Worm (Caenorhabditis elegans) whole organism, L4 larva: ENCODE measurements around the gene ZC455.1.
A peak's percentile ranks its signal among the peaks of the same experiment; 100 is the strongest.

Source experiments
- F26F4.8 ChIP-seq: fragments of 200-800 bp; sonication (Bioruptor generic); conservative IDR thresholded peaks from 2 replicates; pipeline ENCODE4 v1.3.6; 2022; ENCODE audit warnings: missing genetic modification characterization, missing compliant biosample characterization
- F37D6.2 ChIP-seq: sonication (generic microtip); optimal IDR thresholded peaks from 2 replicates; lab custom pipeline; 2016; ENCODE audit warnings: mild to moderate bottlenecking, missing genetic modification characterization, missing compliant biosample characterization
- F44E2.7 ChIP-seq: fragments of 200-800 bp; sonication (Bioruptor generic); IDR thresholded peaks from 2 replicates; pipeline ENCODE4 v2.1.2; 2022; ENCODE audit warnings: missing genetic modification characterization, missing compliant biosample characterization
- R02D3.7 ChIP-seq: fragments of 150-350 bp; sonication (generic microtip); optimal IDR thresholded peaks from 3 replicates; lab custom pipeline; 2014; ENCODE audit warnings: missing biosample characterization, missing genetic modification characterization
- T20F7.1 ChIP-seq: fragments of 200-800 bp; sonication (Bioruptor generic); optimal IDR thresholded peaks from 2 replicates; lab custom pipeline; 2018; ENCODE audit warnings: mild to moderate bottlenecking, missing genetic modification characterization, missing compliant biosample characterization
- ZK337.2 ChIP-seq: fragments of 200-800 bp; sonication (Bioruptor generic); IDR thresholded peaks from 2 replicates; pipeline ENCODE4 v1.3.6; 2022; ENCODE audit warnings: missing genetic modification reagents, missing genetic modification characterization, missing compliant biosample characterization
- aha-1 ChIP-seq: fragments of 150-350 bp; peaks from one replicate; lab custom pipeline; 2014; ENCODE audit warnings: missing biosample characterization, missing genetic modification characterization
- aly-2 ChIP-seq: sonication (generic microtip); optimal IDR thresholded peaks from 2 replicates; lab custom pipeline; 2018; ENCODE audit warnings: missing biosample characterization, missing genetic modification characterization
- arid-1 ChIP-seq: fragments of 200-800 bp; sonication (Bioruptor generic); conservative IDR thresholded peaks from 2 replicates; pipeline ENCODE4 v1.3.6; 2022; ENCODE audit warnings: missing genetic modification reagents, missing genetic modification characterization, missing compliant biosample characterization
- ceh-28 ChIP-seq: fragments of 150-350 bp; optimal IDR thresholded peaks from 2 replicates; lab custom pipeline; 2014; ENCODE audit warnings: missing biosample characterization, missing genetic modification reagents, missing genetic modification characterization
- ces-1 ChIP-seq: fragments of 150-350 bp; sonication (generic microtip); optimal IDR thresholded peaks from 4 replicates; lab custom pipeline; 2014; ENCODE audit warnings: missing biosample characterization, missing genetic modification reagents, missing genetic modification characterization
- cey-2 ChIP-seq: sonication (generic microtip); optimal IDR thresholded peaks from 3 replicates; lab custom pipeline; 2017; ENCODE audit warnings: missing genetic modification characterization, mild to moderate bottlenecking, missing compliant biosample characterization, antibody characterized with exemption, borderline replicate concordance; ENCODE audit not compliant: insufficient read depth
- daf-16 ChIP-seq, 3 experiments: sonication (generic microtip); optimal IDR thresholded peaks; 2 replicates each; lab custom pipeline; 2016 to 2017; ENCODE audit warnings: missing genetic modification characterization in 3 of 3, missing genetic modification reagents in 3 of 3, mild to moderate bottlenecking in 2 of 3, missing compliant biosample characterization in 2 of 3, missing biosample characterization in 1 of 3, moderate library complexity in 1 of 3
- dmd-6 ChIP-seq: fragments of 200-800 bp; sonication (Bioruptor generic); IDR thresholded peaks from 2 replicates; pipeline ENCODE4 v1.3.6; 2022; ENCODE audit warnings: missing genetic modification reagents, missing genetic modification characterization, missing compliant biosample characterization
- dmd-8 ChIP-seq: fragments of 200-800 bp; sonication (Bioruptor generic); IDR thresholded peaks from 2 replicates; pipeline ENCODE4 v1.3.6; 2022; ENCODE audit warnings: missing genetic modification characterization, missing compliant biosample characterization
- dmd-9 ChIP-seq: fragments of 200-800 bp; sonication (Bioruptor generic); IDR thresholded peaks from 2 replicates; pipeline ENCODE4 v1.3.6; 2022; ENCODE audit warnings: missing genetic modification reagents, missing genetic modification characterization, missing compliant biosample characterization
- dpl-1 ChIP-seq: fragments of 150-350 bp; optimal IDR thresholded peaks from 2 replicates; lab custom pipeline; 2014; ENCODE audit warnings: missing biosample characterization, missing genetic modification reagents, missing genetic modification characterization
- dve-1 ChIP-seq: sonication (generic microtip); optimal IDR thresholded peaks from 2 replicates; lab custom pipeline; 2017; ENCODE audit warnings: antibody characterized with exemption, mild to moderate bottlenecking, missing genetic modification characterization, missing compliant biosample characterization; ENCODE audit not compliant: insufficient read depth
- egl-43 ChIP-seq: fragments of 200-800 bp; sonication (Bioruptor generic); IDR thresholded peaks from 2 replicates; pipeline ENCODE4 v1.3.6; 2022; ENCODE audit warnings: missing genetic modification reagents, missing genetic modification characterization, missing compliant biosample characterization
- gei-8 ChIP-seq: fragments of 200-800 bp; sonication (Bioruptor generic); optimal IDR thresholded peaks from 2 replicates; lab custom pipeline; 2018; ENCODE audit warnings: mild to moderate bottlenecking, missing genetic modification characterization, missing compliant biosample characterization
- hlh-11 ChIP-seq: fragments of 200-800 bp; sonication (Bioruptor generic); optimal IDR thresholded peaks from 2 replicates; lab custom pipeline; 2018; ENCODE audit warnings: mild to moderate bottlenecking, missing genetic modification characterization, missing compliant biosample characterization
- hlh-30 ChIP-seq: sonication (generic microtip); optimal IDR thresholded peaks from 2 replicates; lab custom pipeline; 2017; ENCODE audit warnings: antibody characterized with exemption, mild to moderate bottlenecking, missing genetic modification characterization, missing compliant biosample characterization; ENCODE audit not compliant: insufficient read depth
- jun-1 ChIP-seq: fragments of 150-350 bp; optimal IDR thresholded peaks from 2 replicates; lab custom pipeline; 2014; ENCODE audit warnings: missing biosample characterization, missing genetic modification reagents, missing genetic modification characterization
- lin-15B ChIP-seq: fragments of 150-350 bp; sonication (generic microtip); optimal IDR thresholded peaks from 3 replicates; lab custom pipeline; 2014; ENCODE audit warnings: missing biosample characterization, missing genetic modification characterization
- lin-38 ChIP-seq: fragments of 200-800 bp; sonication (Bioruptor generic); IDR thresholded peaks from 2 replicates; pipeline ENCODE4 v1.3.6; 2022; ENCODE audit warnings: missing genetic modification reagents, missing genetic modification characterization, missing compliant biosample characterization
- lsy-2 ChIP-seq, 2 experiments: fragments of 150-350 bp in 1 of 2; sonication (generic microtip) in 1 of 2; optimal IDR thresholded peaks; 2 replicates each; lab custom pipeline; 2014 to 2017; ENCODE audit warnings: missing biosample characterization in 2 of 2, missing genetic modification characterization in 2 of 2
- madf-5 ChIP-seq, 2 experiments: fragments of 200-800 bp; sonication (Bioruptor generic); IDR thresholded peaks; 2 replicates each; pipeline ENCODE4 v1.3.6; 2022; ENCODE audit warnings: missing compliant biosample characterization in 2 of 2, missing genetic modification characterization in 2 of 2
- nhr-10 ChIP-seq: fragments of 150-350 bp; optimal IDR thresholded peaks from 2 replicates; lab custom pipeline; 2014; ENCODE audit warnings: missing biosample characterization, missing genetic modification characterization
- nhr-102 ChIP-seq: sonication (generic microtip); optimal IDR thresholded peaks from 2 replicates; lab custom pipeline; 2016; ENCODE audit warnings: mild to moderate bottlenecking, missing genetic modification characterization, moderate library complexity, missing compliant biosample characterization
- nhr-11 ChIP-seq: fragments of 150-350 bp; optimal IDR thresholded peaks from 2 replicates; lab custom pipeline; 2014; ENCODE audit warnings: missing biosample characterization, missing genetic modification characterization
- nhr-111 ChIP-seq: fragments of 200-800 bp; sonication (Bioruptor generic); optimal IDR thresholded peaks from 2 replicates; lab custom pipeline; 2018; ENCODE audit warnings: mild to moderate bottlenecking, missing genetic modification characterization, missing compliant biosample characterization
- nhr-237 ChIP-seq: sonication (generic microtip); optimal IDR thresholded peaks from 2 replicates; lab custom pipeline; 2017; ENCODE audit warnings: missing biosample characterization, missing genetic modification characterization
- nhr-6 ChIP-seq: fragments of 150-350 bp; optimal IDR thresholded peaks from 2 replicates; lab custom pipeline; 2014; ENCODE audit warnings: missing biosample characterization, missing genetic modification characterization
- nhr-76 ChIP-seq: fragments of 150-350 bp; optimal IDR thresholded peaks from 2 replicates; lab custom pipeline; 2014; ENCODE audit warnings: missing biosample characterization, missing genetic modification characterization
- set-16 ChIP-seq: fragments of 200-800 bp; sonication (Bioruptor generic); IDR thresholded peaks from 2 replicates; pipeline ENCODE4 v1.3.6; 2022; ENCODE audit warnings: missing genetic modification reagents, missing genetic modification characterization, missing compliant biosample characterization
- snpc-1.2 ChIP-seq: fragments of 200-800 bp; sonication (Bioruptor generic); IDR thresholded peaks from 2 replicates; pipeline ENCODE4 v1.3.6; 2022; ENCODE audit warnings: missing genetic modification reagents, missing genetic modification characterization, missing compliant biosample characterization
- spr-3 ChIP-seq: fragments of 200-800 bp; sonication (Bioruptor generic); optimal IDR thresholded peaks from 2 replicates; lab custom pipeline; 2018; ENCODE audit warnings: mild to moderate bottlenecking, missing genetic modification characterization, missing compliant biosample characterization
- tag-97 ChIP-seq: fragments of 200-800 bp; sonication (Bioruptor generic); IDR thresholded peaks from 2 replicates; pipeline ENCODE4 v1.3.6; 2022; ENCODE audit warnings: missing genetic modification characterization, missing compliant biosample characterization
- tra-1 ChIP-seq: fragments of 200-800 bp; sonication (Bioruptor generic); IDR thresholded peaks from 2 replicates; pipeline ENCODE4 v1.3.6; 2022; ENCODE audit warnings: missing genetic modification reagents, missing genetic modification characterization, missing compliant biosample characterization
- unc-39 ChIP-seq: sonication (generic microtip); optimal IDR thresholded peaks from 2 replicates; lab custom pipeline; 2017; ENCODE audit warnings: missing biosample characterization, missing genetic modification characterization
- unc-62 ChIP-seq, 3 experiments: fragments of 150-350 bp in 1 of 3; sonication (generic microtip); optimal IDR thresholded peaks in 2 of 3; peaks in 1 of 3; 1 replicate in 1 of 3; 2 replicates in 2 of 3; lab custom pipeline; 2014 to 2017; ENCODE audit warnings: missing biosample characterization in 3 of 3, missing genetic modification characterization in 3 of 3, missing genetic modification reagents in 3 of 3, missing genotype in 1 of 3
- zfp-2 ChIP-seq: sonication (generic microtip); optimal IDR thresholded peaks from 2 replicates; lab custom pipeline; 2016; ENCODE audit warnings: mild to moderate bottlenecking, missing genetic modification characterization, missing compliant biosample characterization
- zfp-3 ChIP-seq: fragments of 200-800 bp; sonication (Bioruptor generic); conservative IDR thresholded peaks from 2 replicates; pipeline ENCODE4 v1.3.6; 2022; ENCODE audit warnings: missing genetic modification reagents, missing genetic modification characterization, missing compliant biosample characterization
- zip-2 ChIP-seq: fragments of 150-350 bp; optimal IDR thresholded peaks from 2 replicates; lab custom pipeline; 2014; ENCODE audit warnings: missing biosample characterization, missing genetic modification characterization
- ztf-11 ChIP-seq: fragments of 150-350 bp; optimal IDR thresholded peaks from 2 replicates; lab custom pipeline; 2014; ENCODE audit warnings: missing biosample characterization, missing genetic modification characterization

Gene ZC455.1

DNA sequence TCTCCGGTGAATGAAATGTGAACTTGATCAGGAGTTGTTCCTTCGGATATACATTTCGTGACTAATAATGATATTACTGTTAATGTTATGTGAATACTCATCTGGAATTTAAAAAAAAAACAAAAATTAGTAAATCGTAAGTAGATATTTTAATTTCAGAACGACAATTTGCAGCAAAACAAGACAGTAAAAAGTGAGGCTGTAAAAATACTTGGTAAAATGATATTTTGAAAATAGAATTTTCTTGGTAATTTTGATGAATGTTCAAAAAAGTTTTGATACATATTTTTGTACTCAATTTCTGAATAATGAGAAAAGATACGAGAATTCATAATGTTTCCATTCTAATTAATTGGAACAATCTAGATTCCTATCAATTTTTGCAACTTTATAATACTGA is 13.7 kb upstream of the ZC455.1 start, which contains the start of gene papl-1:
TSS of gene papl-1 (minus strand) at position 101 of the 400 bp plus-strand sequence.
- no peak for TF ChIP-seq egl-43 (GFP tag; lab: Robert Waterston, UW)
- TF ChIP-seq ztf-11 (tag; lab: Kevin White, UChicago): no peak
- TF ChIP-seq arid-1: no peak
- no peak for TF ChIP-seq dve-1 (tag; lab: Kevin White, UChicago)
- no peak for TF ChIP-seq hlh-11 (tag; lab: Kevin White, UChicago)
- TF ChIP-seq set-16 (GFP tag; lab: Robert Waterston, UW): no peak
- no peak for TF ChIP-seq ces-1 (GFP tag; lab: Kevin White, UChicago)
- TF ChIP-seq nhr-102 (tag; lab: Kevin White, UChicago): no peak

DNA sequence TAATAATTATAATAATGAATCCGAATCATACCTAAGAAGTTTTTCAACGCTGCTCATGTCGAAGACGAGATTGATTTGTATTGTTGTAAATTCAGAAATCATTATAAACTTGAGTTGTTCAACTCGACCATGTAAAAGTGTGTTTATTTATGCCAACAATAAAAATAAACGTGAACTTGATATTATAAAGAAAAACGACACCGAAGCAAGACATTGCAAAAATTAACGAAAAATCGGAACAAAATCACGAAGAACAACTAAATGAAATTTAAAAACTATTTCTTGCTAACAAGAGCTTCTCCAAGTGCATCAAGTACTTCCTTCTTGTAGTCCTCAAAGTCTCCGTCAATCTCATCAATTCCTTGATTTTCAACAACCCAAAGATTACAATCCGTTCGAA is 12.4 kb upstream of the ZC455.1 start, which contains the start of gene F18E2.15:
TSS of gene F18E2.15 (minus strand) at position 101 of the 400 bp plus-strand sequence.
- TF ChIP-seq lin-38 (GFP tag; lab: Robert Waterston, UW): no peak
- TF ChIP-seq hlh-30 (tag; lab: Kevin White, UChicago): no peak
- TF ChIP-seq dmd-6 (GFP tag; lab: Robert Waterston, UW): no peak
- no peak for TF ChIP-seq arid-1
- TF ChIP-seq unc-39: no peak
- TF ChIP-seq nhr-237: no peak
- TF ChIP-seq aha-1 (tag; lab: Kevin White, UChicago): no peak
- TF ChIP-seq snpc-1.2 (GFP tag; lab: Robert Waterston, UW): no peak
- TF ChIP-seq madf-5 (GFP tag; IDR thresholded peaks at IDR 0.05; lab: Robert Waterston, UW): no peak
- no peak for TF ChIP-seq nhr-10
- no peak for TF ChIP-seq spr-3 (GFP tag; lab: Kevin White, UChicago)
- no peak for TF ChIP-seq dmd-8 (GFP tag; lab: Robert Waterston, UW)
- no peak for TF ChIP-seq cey-2
- TF ChIP-seq ZK337.2 (GFP tag; lab: Robert Waterston, UW): no peak
- TF ChIP-seq nhr-111 (GFP tag; lab: Kevin White, UChicago): no peak

DNA sequence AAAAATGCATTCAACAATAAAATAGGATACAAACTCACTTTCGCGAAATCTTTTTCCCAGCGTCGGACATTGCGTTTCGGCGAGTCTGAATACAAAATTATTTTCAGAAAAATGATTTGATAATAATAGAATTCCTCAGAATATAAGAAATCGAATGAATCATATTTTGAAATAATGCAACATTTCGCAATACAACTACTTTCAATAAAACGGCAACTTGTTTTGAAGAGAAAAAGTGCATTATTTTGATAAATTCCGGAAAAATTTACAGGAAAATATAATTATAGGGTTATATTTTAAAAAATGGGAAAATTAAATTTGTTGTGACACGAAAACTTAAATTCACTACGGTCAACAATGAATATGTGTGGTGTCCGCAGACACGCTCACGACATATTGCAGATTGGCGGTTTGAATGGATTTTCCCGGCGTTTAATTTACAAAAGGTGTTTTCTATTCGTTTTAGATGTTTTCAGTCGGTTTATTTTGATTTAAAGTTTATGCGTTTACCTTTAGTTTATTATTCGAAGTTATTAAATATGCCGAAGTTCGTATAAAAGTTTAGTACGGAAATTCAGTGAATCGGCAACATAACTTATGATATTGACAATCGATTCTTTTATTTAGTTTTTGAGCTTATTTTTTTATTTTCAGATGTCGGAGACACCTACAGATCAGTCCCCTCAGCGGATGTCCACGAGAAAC is 9.9 kb upstream of the ZC455.1 start, which contains the start of the genes abcf-1 and scc-3:
TSS of gene abcf-1 (minus strand) at position 85 of the 705 bp plus-strand sequence.
TSS of gene scc-3 (plus strand) at position 655 of the 705 bp plus-strand sequence.
- TF ChIP-seq F26F4.8 (GFP tag; lab: Robert Waterston, UW) (no peak), dmd-9 (no peak), R02D3.7 (tag; lab: Kevin White, UChicago) (no peak), jun-1 (tag; lab: Kevin White, UChicago) (no peak), daf-16 (GFP tag; optimal IDR thresholded peaks at IDR 0.05; lab: Kevin White, UChicago) (no peak), daf-16 (tag; optimal IDR thresholded peaks at IDR 0.05; lab: Kevin White, UChicago) (peak; percentile 60), zfp-3 (GFP tag; lab: Robert Waterston, UW) (no peak), gei-8 (GFP tag; lab: Kevin White, UChicago) (no peak), set-16 (GFP tag; lab: Robert Waterston, UW) (no peak), cey-2 (no peak), lsy-2 (tag; optimal IDR thresholded peaks at IDR 0.05; lab: Kevin White, UChicago) (peak in 1 of 2 experiments; percentile 96), aha-1 (tag; lab: Kevin White, UChicago) (no peak), F44E2.7 (GFP tag; lab: Robert Waterston, UW) (no peak), unc-62 (GFP tag; optimal IDR thresholded peaks at IDR 0.05 in 1 of 2; lab: Kevin White, UChicago) (no peak), unc-62 (tag; optimal IDR thresholded peaks at IDR 0.05; lab: Kevin White, UChicago) (no peak), madf-5 (GFP tag; IDR thresholded peaks at IDR 0.05; lab: Robert Waterston, UW) (no peak), zfp-2 (tag; lab: Kevin White, UChicago) (no peak), dpl-1 (GFP tag; lab: Kevin White, UChicago) (peak; percentile 32), T20F7.1 (GFP tag; lab: Kevin White, UChicago) (peak; percentile 27), nhr-6 (tag; lab: Kevin White, UChicago) (no peak), nhr-11 (tag; lab: Kevin White, UChicago) (no peak), snpc-1.2 (GFP tag; lab: Robert Waterston, UW) (no peak), lin-15B (tag; lab: Kevin White, UChicago) (no peak), tra-1 (no peak), F37D6.2 (tag; lab: Kevin White, UChicago) (no peak), tag-97 (GFP tag; lab: Robert Waterston, UW) (no peak), zip-2 (tag; lab: Kevin White, UChicago) (peak; percentile 84), aly-2 (tag; lab: Kevin White, UChicago) (no peak), spr-3 (GFP tag; lab: Kevin White, UChicago) (no peak), dmd-6 (GFP tag; lab: Robert Waterston, UW) (no peak), nhr-76 (tag; lab: Kevin White, UChicago) (no peak), ceh-28 (tag; lab: Kevin White, UChicago) (no peak)
